Fruit fly (Drosophila melanogaster) whole organism, adult: ENCODE measurements around the gene CG3309.

Experiments used
- CG11617 ChIP-seq: fragments of 200-800 bp; sonication (Bioruptor generic); optimal IDR thresholded peaks from 2 replicates; lab custom pipeline; 2017; ENCODE audit warnings: mild to moderate bottlenecking, missing biosample characterization, missing genetic modification reagents, missing genetic modification characterization
- CG12768 ChIP-seq: fragments of 200-800 bp; sonication (Bioruptor generic); optimal IDR thresholded peaks from 2 replicates; lab custom pipeline; 2017; ENCODE audit warnings: missing biosample characterization, missing genetic modification characterization, mild to moderate bottlenecking, moderate library complexity, missing genetic modification reagents
- Clk ChIP-seq: fragments of 200-800 bp; sonication (Bioruptor generic); optimal IDR thresholded peaks from 2 replicates; lab custom pipeline; 2017; ENCODE audit warnings: missing biosample characterization, missing genetic modification characterization
- Crg-1 ChIP-seq: fragments of 200-800 bp; sonication (Bioruptor generic); optimal IDR thresholded peaks from 2 replicates; lab custom pipeline; 2016; ENCODE audit warnings: missing biosample characterization, missing genetic modification characterization
- Mnt ChIP-seq: fragments of 200-800 bp; sonication (Bioruptor generic); optimal IDR thresholded peaks from 2 replicates; lab custom pipeline; 2016; ENCODE audit warnings: missing biosample characterization, mild to moderate bottlenecking, missing genetic modification characterization
- cic ChIP-seq: fragments of 200-800 bp; sonication (Bioruptor generic); optimal IDR thresholded peaks from 2 replicates; lab custom pipeline; 2017; ENCODE audit warnings: missing biosample characterization, mild to moderate bottlenecking, missing genetic modification characterization, moderate library complexity
- cnc ChIP-seq, 2 experiments: fragments of >200 bp; optimal IDR thresholded peaks; 2 replicates each; lab custom pipeline; 2017
- kay ChIP-seq: fragments of 200-800 bp; sonication (Bioruptor generic); peaks from one replicate; lab custom pipeline; 2016; ENCODE audit warnings: missing biosample characterization, missing genetic modification characterization, borderline replicate concordance

dm6 chrX:5299957-5300356 is 29.2 kb downstream of the CG3309 start:
- TF ChIP-seq Mnt (GFP tag; lab: Kevin White, UChicago) (no peak), CG11617 (GFP tag; lab: Kevin White, UChicago) (no peak), cnc (optimal IDR thresholded peaks at IDR 0.05; lab: Kevin White, UChicago) (no peak), CG12768 (GFP tag; lab: Kevin White, UChicago) (no peak), kay (GFP tag; lab: Kevin White, UChicago) (no peak), Crg-1 (GFP tag; lab: Kevin White, UChicago) (no peak), cic (GFP tag; lab: Kevin White, UChicago) (no peak), Clk (GFP tag; lab: Kevin White, UChicago) (no peak)
